Worm (Caenorhabditis elegans) whole organism, L4 larva: Measurements from ENCODE around the gene K10H10.13.

ENCODE experiments used
- F26F4.8 ChIP-seq: fragments of 200-800 bp; sonication (Bioruptor generic); conservative IDR thresholded peaks from 2 replicates; pipeline ENCODE4 v1.3.6; 2022; ENCODE audit warnings: missing genetic modification characterization, missing compliant biosample characterization
- F44E2.7 ChIP-seq: fragments of 200-800 bp; sonication (Bioruptor generic); IDR thresholded peaks from 2 replicates; pipeline ENCODE4 v2.1.2; 2022; ENCODE audit warnings: missing genetic modification characterization, missing compliant biosample characterization
- T20F7.1 ChIP-seq: fragments of 200-800 bp; sonication (Bioruptor generic); optimal IDR thresholded peaks from 2 replicates; lab custom pipeline; 2018; ENCODE audit warnings: mild to moderate bottlenecking, missing genetic modification characterization, missing compliant biosample characterization
- Y5F2A.4 ChIP-seq: fragments of 200-800 bp; sonication (Bioruptor generic); optimal IDR thresholded peaks from 2 replicates; lab custom pipeline; 2018; ENCODE audit warnings: mild to moderate bottlenecking, missing genetic modification characterization, missing compliant biosample characterization
- aha-1 ChIP-seq: fragments of 150-350 bp; peaks from one replicate; lab custom pipeline; 2014; ENCODE audit warnings: missing biosample characterization, missing genetic modification characterization
- aly-2 ChIP-seq: sonication (generic microtip); optimal IDR thresholded peaks from 2 replicates; lab custom pipeline; 2018; ENCODE audit warnings: missing biosample characterization, missing genetic modification characterization
- ceh-28 ChIP-seq: fragments of 150-350 bp; optimal IDR thresholded peaks from 2 replicates; lab custom pipeline; 2014; ENCODE audit warnings: missing biosample characterization, missing genetic modification reagents, missing genetic modification characterization
- ceh-44 ChIP-seq: fragments of 200-800 bp; sonication (Bioruptor generic); IDR thresholded peaks from 2 replicates; pipeline ENCODE4 v1.3.6; 2022; ENCODE audit warnings: missing genetic modification reagents, missing genetic modification characterization, missing compliant biosample characterization
- ctbp-1 ChIP-seq: fragments of 200-800 bp; sonication (Bioruptor generic); IDR thresholded peaks from 2 replicates; pipeline ENCODE4 v1.3.6; 2022; ENCODE audit warnings: missing genetic modification reagents, missing genetic modification characterization, missing compliant biosample characterization
- daf-16 ChIP-seq, 3 experiments: sonication (generic microtip); optimal IDR thresholded peaks; 2 replicates each; lab custom pipeline; 2016 to 2017; ENCODE audit warnings: missing genetic modification characterization in 3 of 3, missing genetic modification reagents in 3 of 3, mild to moderate bottlenecking in 2 of 3, missing compliant biosample characterization in 2 of 3, missing biosample characterization in 1 of 3, moderate library complexity in 1 of 3
- daf-19 ChIP-seq: fragments of 200-800 bp; sonication (Bioruptor generic); conservative IDR thresholded peaks from 2 replicates; pipeline ENCODE4 v1.3.6; 2022; ENCODE audit warnings: missing genetic modification characterization, missing compliant biosample characterization
- dmd-6 ChIP-seq: fragments of 200-800 bp; sonication (Bioruptor generic); IDR thresholded peaks from 2 replicates; pipeline ENCODE4 v1.3.6; 2022; ENCODE audit warnings: missing genetic modification reagents, missing genetic modification characterization, missing compliant biosample characterization
- dmd-9 ChIP-seq: fragments of 200-800 bp; sonication (Bioruptor generic); IDR thresholded peaks from 2 replicates; pipeline ENCODE4 v1.3.6; 2022; ENCODE audit warnings: missing genetic modification reagents, missing genetic modification characterization, missing compliant biosample characterization
- duxl-1 ChIP-seq: sonication (generic microtip); optimal IDR thresholded peaks from 2 replicates; lab custom pipeline; 2016; ENCODE audit warnings: mild to moderate bottlenecking, missing genetic modification characterization, moderate library complexity, missing compliant biosample characterization; ENCODE audit not compliant: poor library complexity
- egl-43 ChIP-seq: fragments of 200-800 bp; sonication (Bioruptor generic); IDR thresholded peaks from 2 replicates; pipeline ENCODE4 v1.3.6; 2022; ENCODE audit warnings: missing genetic modification reagents, missing genetic modification characterization, missing compliant biosample characterization
- gei-8 ChIP-seq: fragments of 200-800 bp; sonication (Bioruptor generic); optimal IDR thresholded peaks from 2 replicates; lab custom pipeline; 2018; ENCODE audit warnings: mild to moderate bottlenecking, missing genetic modification characterization, missing compliant biosample characterization
- hlh-30 ChIP-seq: sonication (generic microtip); optimal IDR thresholded peaks from 2 replicates; lab custom pipeline; 2017; ENCODE audit warnings: antibody characterized with exemption, mild to moderate bottlenecking, missing genetic modification characterization, missing compliant biosample characterization; ENCODE audit not compliant: insufficient read depth
- lim-7 ChIP-seq: fragments of 200-800 bp; sonication (Bioruptor generic); IDR thresholded peaks from 2 replicates; pipeline ENCODE4 v1.3.6; 2022; ENCODE audit warnings: missing genetic modification characterization, missing compliant biosample characterization
- lin-1 ChIP-seq: fragments of 200-800 bp; sonication (Bioruptor generic); IDR thresholded peaks from 2 replicates; pipeline ENCODE4 v1.3.6; 2022; ENCODE audit warnings: missing genetic modification reagents, missing genetic modification characterization, missing compliant biosample characterization
- lin-15B ChIP-seq: fragments of 150-350 bp; sonication (generic microtip); optimal IDR thresholded peaks from 3 replicates; lab custom pipeline; 2014; ENCODE audit warnings: missing biosample characterization, missing genetic modification characterization
- lin-38 ChIP-seq: fragments of 200-800 bp; sonication (Bioruptor generic); IDR thresholded peaks from 2 replicates; pipeline ENCODE4 v1.3.6; 2022; ENCODE audit warnings: missing genetic modification reagents, missing genetic modification characterization, missing compliant biosample characterization
- lin-39 ChIP-seq: fragments of 150-350 bp; optimal IDR thresholded peaks from 2 replicates; lab custom pipeline; 2014; ENCODE audit warnings: missing biosample characterization, missing genetic modification reagents, missing genetic modification characterization
- lir-3 ChIP-seq: sonication (generic microtip); optimal IDR thresholded peaks from 2 replicates; lab custom pipeline; 2016; ENCODE audit warnings: mild to moderate bottlenecking, missing genetic modification characterization, missing compliant biosample characterization
- mep-1 ChIP-seq: fragments of 150-350 bp; sonication (generic microtip); optimal IDR thresholded peaks from 3 replicates; lab custom pipeline; 2014; ENCODE audit warnings: missing biosample characterization, missing genetic modification characterization
- mxl-2 ChIP-seq: fragments of 200-800 bp; sonication (Bioruptor generic); conservative IDR thresholded peaks from 2 replicates; pipeline ENCODE4 v1.3.6; 2022; ENCODE audit warnings: missing genetic modification reagents, missing genetic modification characterization, missing compliant biosample characterization
- nhr-10 ChIP-seq: fragments of 150-350 bp; optimal IDR thresholded peaks from 2 replicates; lab custom pipeline; 2014; ENCODE audit warnings: missing biosample characterization, missing genetic modification characterization
- nhr-237 ChIP-seq: sonication (generic microtip); optimal IDR thresholded peaks from 2 replicates; lab custom pipeline; 2017; ENCODE audit warnings: missing biosample characterization, missing genetic modification characterization
- nhr-25 ChIP-seq: sonication (generic microtip); optimal IDR thresholded peaks from 2 replicates; lab custom pipeline; 2017; ENCODE audit warnings: missing genetic modification characterization, mild to moderate bottlenecking, missing compliant biosample characterization, antibody characterized with exemption, moderate library complexity, borderline replicate concordance; ENCODE audit not compliant: insufficient read depth
- nhr-28 ChIP-seq: fragments of 150-350 bp; optimal IDR thresholded peaks from 2 replicates; lab custom pipeline; 2014; ENCODE audit warnings: missing biosample characterization, missing genetic modification characterization
- nhr-76 ChIP-seq: fragments of 150-350 bp; optimal IDR thresholded peaks from 2 replicates; lab custom pipeline; 2014; ENCODE audit warnings: missing biosample characterization, missing genetic modification characterization
- pha-4 ChIP-seq, 2 experiments: fragments of 150-350 bp in 1 of 2; fragments of 200-800 bp in 1 of 2; sonication (Bioruptor generic) in 1 of 2; IDR thresholded peaks in 1 of 2; optimal IDR thresholded peaks in 1 of 2; 2 replicates each; pipeline versions ENCODE4 v1.3.6 to Lab custom; 2014 to 2022; ENCODE audit warnings: missing genetic modification characterization in 2 of 2, missing genetic modification reagents in 2 of 2, missing biosample characterization in 1 of 2, missing compliant biosample characterization in 1 of 2
- pqm-1 ChIP-seq: sonication (generic microtip); optimal IDR thresholded peaks from 2 replicates; lab custom pipeline; 2017; ENCODE audit warnings: missing biosample characterization, missing genetic modification characterization
- rbr-2 ChIP-seq: sonication (generic microtip); optimal IDR thresholded peaks from 2 replicates; lab custom pipeline; 2016; ENCODE audit warnings: missing genotype, missing genetic modification characterization, missing compliant biosample characterization
- saeg-2 ChIP-seq: fragments of 200-800 bp; sonication (Bioruptor generic); IDR thresholded peaks from 2 replicates; pipeline ENCODE4 v1.3.6; 2022; ENCODE audit warnings: missing genetic modification reagents, missing genetic modification characterization, missing compliant biosample characterization
- snpc-4 ChIP-seq: fragments of 150-350 bp; optimal IDR thresholded peaks from 2 replicates; lab custom pipeline; 2014; ENCODE audit warnings: missing biosample characterization, missing genetic modification characterization

Gene K10H10.13

DNA sequence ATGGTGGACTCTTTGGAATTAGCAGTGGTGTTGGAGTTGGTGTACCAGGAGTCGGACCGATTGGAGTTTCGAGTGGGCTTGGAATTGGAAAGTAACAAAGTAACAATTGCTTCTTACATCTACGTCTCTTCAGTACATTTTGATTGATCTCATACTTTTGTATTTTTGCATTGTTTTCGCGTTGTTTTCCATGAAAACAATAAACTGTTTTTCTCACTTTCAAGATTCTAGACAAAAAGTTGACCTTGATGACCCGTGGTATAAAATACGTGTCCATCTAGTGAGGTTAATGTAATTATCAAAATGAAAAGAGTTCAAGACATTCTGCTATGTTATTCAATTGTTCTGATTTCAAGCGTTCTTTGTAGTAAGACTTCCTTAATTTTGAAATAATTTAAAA lies 9.6 kb downstream of the K10H10.13 start, which contains the start of gene K10H10.5:
Gene K10H10.5, plus strand, starts transcription at position 301 of the 400 bp plus-strand sequence.
- no peak for TF ChIP-seq ceh-28 (tag; lab: Kevin White, UChicago)
- no peak for TF ChIP-seq snpc-4 (tag; lab: Kevin White, UChicago)
- TF ChIP-seq nhr-10 (tag; lab: Kevin White, UChicago), result no peak
- no peak for TF ChIP-seq daf-16 (GFP tag; optimal IDR thresholded peaks at IDR 0.05; lab: Kevin White, UChicago)
- TF ChIP-seq daf-16 (tag; optimal IDR thresholded peaks at IDR 0.05; lab: Kevin White, UChicago), result no peak
- no peak for TF ChIP-seq lin-15B (tag; lab: Kevin White, UChicago)
- no peak for TF ChIP-seq Y5F2A.4 (GFP tag; lab: Kevin White, UChicago)
- no peak for TF ChIP-seq nhr-25 (tag; lab: Kevin White, UChicago)
- no peak for TF ChIP-seq aly-2 (tag; lab: Kevin White, UChicago)
- TF ChIP-seq T20F7.1 (GFP tag; lab: Kevin White, UChicago), result no peak
- no peak for TF ChIP-seq lim-7 (GFP tag; lab: Robert Waterston, UW)
- TF ChIP-seq nhr-237 (tag; lab: Kevin White, UChicago), result no peak
- no peak for TF ChIP-seq pqm-1 (tag; lab: Kevin White, UChicago)

DNA sequence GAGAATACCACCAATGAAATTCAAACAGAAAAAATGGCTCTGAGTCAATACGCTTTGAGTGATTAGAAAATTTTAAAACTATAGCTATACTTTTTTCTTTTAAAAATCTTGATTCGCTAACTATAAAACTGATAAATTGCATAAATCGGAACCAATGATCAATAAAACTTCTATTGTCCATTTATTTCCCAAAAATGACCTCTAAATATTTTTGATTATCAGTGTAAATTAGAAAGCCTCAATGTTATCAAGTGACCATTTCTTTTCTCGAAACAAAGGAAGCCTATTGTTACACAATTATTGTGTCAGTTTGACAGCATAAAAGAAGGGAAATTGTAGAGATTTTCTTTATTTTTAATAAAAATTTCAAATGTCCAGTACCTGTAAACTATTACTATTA lies 11.0 kb downstream of the K10H10.13 start, which contains the start of gene K10H10.4:
Gene K10H10.4, plus strand, starts transcription at position 301 of the 400 bp plus-strand sequence.
- TF ChIP-seq saeg-2, result no peak
- no peak for TF ChIP-seq ceh-44
- no peak for TF ChIP-seq pqm-1 (tag; lab: Kevin White, UChicago)
- TF ChIP-seq duxl-1 (tag; lab: Kevin White, UChicago), result no peak
- TF ChIP-seq egl-43 (GFP tag; lab: Robert Waterston, UW), result no peak
- no peak for TF ChIP-seq dmd-9 (GFP tag; lab: Robert Waterston, UW)
- no peak for TF ChIP-seq dmd-6 (GFP tag; lab: Robert Waterston, UW)
- TF ChIP-seq lin-38, result no peak
- no peak for TF ChIP-seq rbr-2 (tag; lab: Kevin White, UChicago)
- TF ChIP-seq lir-3, result no peak
- TF ChIP-seq gei-8 (GFP tag; lab: Kevin White, UChicago), result no peak
- TF ChIP-seq lin-15B (tag; lab: Kevin White, UChicago), result no peak
- TF ChIP-seq lin-1 (GFP tag; lab: Robert Waterston, UW), result no peak
- no peak for TF ChIP-seq mep-1
- TF ChIP-seq F26F4.8 (GFP tag; lab: Robert Waterston, UW), result no peak
- TF ChIP-seq lin-39 (tag; lab: Kevin White, UChicago), result no peak
- TF ChIP-seq F44E2.7 (GFP tag; lab: Robert Waterston, UW), result no peak
- no peak for TF ChIP-seq pha-4 (GFP tag; IDR thresholded peaks at IDR 0.05; lab: Robert Waterston, UW)
- no peak for TF ChIP-seq pha-4 (tag; optimal IDR thresholded peaks at IDR 0.05; lab: Kevin White, UChicago)
- TF ChIP-seq daf-19 (GFP tag; lab: Robert Waterston, UW), result no peak
- no peak for TF ChIP-seq nhr-76 (tag; lab: Kevin White, UChicago)

DNA sequence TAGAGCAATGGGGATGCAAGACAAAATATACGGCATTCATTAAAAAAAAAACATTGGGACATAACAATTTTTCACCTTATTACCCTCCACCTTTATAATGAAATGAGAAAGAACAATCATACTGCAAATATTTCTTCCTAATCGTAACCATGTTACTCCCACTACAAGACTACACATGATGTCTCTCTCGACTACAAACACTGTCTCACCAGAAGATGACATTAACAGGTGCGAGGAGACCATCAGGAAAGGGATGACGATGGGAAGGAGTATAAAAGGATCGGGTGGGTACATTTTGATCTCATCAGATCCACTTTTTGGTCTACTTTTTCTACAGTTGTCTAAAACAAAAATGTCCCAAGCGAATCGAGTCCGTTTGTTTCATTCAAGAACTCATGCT lies 13.2 kb downstream of the K10H10.13 start, which contains the start of gene dhs-8:
Gene dhs-8, plus strand, starts transcription at position 179 of the 400 bp plus-strand sequence.
- TF ChIP-seq hlh-30, result peak; percentile 9
- TF ChIP-seq mep-1, result no peak
- TF ChIP-seq aha-1 (tag; lab: Kevin White, UChicago), result peak; percentile 48
- no peak for TF ChIP-seq daf-16 (GFP tag; optimal IDR thresholded peaks at IDR 0.05; lab: Kevin White, UChicago)
- no peak for TF ChIP-seq daf-16 (tag; optimal IDR thresholded peaks at IDR 0.05; lab: Kevin White, UChicago)
- TF ChIP-seq mxl-2, result no peak
- peak; percentile 99 for TF ChIP-seq nhr-28 (tag; lab: Kevin White, UChicago)
- TF ChIP-seq ctbp-1 (GFP tag; lab: Robert Waterston, UW), result no peak
